Worm (Caenorhabditis elegans) whole organism, young adult: ENCODE measurements around the gene lron-4.

Source experiments
- B0019.2 ChIP-seq: fragments of 200-800 bp; sonication (Bioruptor generic); conservative IDR thresholded peaks from 2 replicates; pipeline ENCODE4 v1.3.6; 2022; ENCODE audit warnings: missing genetic modification reagents, missing genetic modification characterization, missing compliant biosample characterization
- D2030.7 ChIP-seq: fragments of 200-800 bp; sonication (Bioruptor generic); IDR thresholded peaks from 2 replicates; pipeline ENCODE4 v1.3.6; 2022; ENCODE audit warnings: missing genetic modification reagents, missing genetic modification characterization, missing compliant biosample characterization
- F57C9.4 ChIP-seq: sonication (generic microtip); optimal IDR thresholded peaks from 2 replicates; lab custom pipeline; 2017; ENCODE audit warnings: mild to moderate bottlenecking, missing genetic modification characterization, missing compliant biosample characterization
- K12H6.12 ChIP-seq: fragments of 200-800 bp; sonication (Bioruptor generic); optimal IDR thresholded peaks from 2 replicates; lab custom pipeline; 2018; ENCODE audit warnings: mild to moderate bottlenecking, missing genetic modification characterization, missing compliant biosample characterization
- Y53G8AR.9 ChIP-seq: fragments of 200-800 bp; sonication (Bioruptor generic); conservative IDR thresholded peaks from 2 replicates; pipeline ENCODE4 v1.3.6; 2022; ENCODE audit warnings: missing genetic modification reagents, missing genetic modification characterization, missing compliant biosample characterization
- aptf-3 ChIP-seq: fragments of 200-800 bp; sonication (Bioruptor generic); IDR thresholded peaks from 2 replicates; pipeline ENCODE4 v1.3.6; 2022; ENCODE audit warnings: missing genetic modification characterization, missing compliant biosample characterization
- attf-5 ChIP-seq: fragments of 200-800 bp; sonication (Bioruptor generic); optimal IDR thresholded peaks from 2 replicates; lab custom pipeline; 2018; ENCODE audit warnings: mild to moderate bottlenecking, missing genetic modification characterization, missing compliant biosample characterization
- attf-6 ChIP-seq: fragments of 200-800 bp; sonication (Bioruptor generic); IDR thresholded peaks from 2 replicates; pipeline ENCODE4 v1.3.6; 2022; ENCODE audit warnings: missing genetic modification reagents, missing genetic modification characterization, missing compliant biosample characterization
- ccch-3 ChIP-seq: fragments of 200-800 bp; sonication (Bioruptor generic); optimal IDR thresholded peaks from 2 replicates; lab custom pipeline; 2018; ENCODE audit warnings: mild to moderate bottlenecking, missing genetic modification characterization, missing compliant biosample characterization
- cebp-1 ChIP-seq, 2 experiments: fragments of 200-800 bp in 1 of 2; sonication (Bioruptor generic) in 1 of 2; sonication (generic microtip) in 1 of 2; IDR thresholded peaks in 1 of 2; optimal IDR thresholded peaks in 1 of 2; 2 replicates each; pipeline versions ENCODE4 v1.3.6 to Lab custom; 2017 to 2022; ENCODE audit warnings: missing compliant biosample characterization in 2 of 2, missing genetic modification characterization in 2 of 2, mild to moderate bottlenecking in 1 of 2, missing genetic modification reagents in 1 of 2, moderate library complexity in 1 of 2
- ceh-100 ChIP-seq: fragments of 200-800 bp; sonication (Bioruptor generic); IDR thresholded peaks from 2 replicates; pipeline ENCODE4 v1.3.6; 2022; ENCODE audit warnings: missing genetic modification reagents, missing genetic modification characterization, missing compliant biosample characterization
- ceh-58 ChIP-seq: fragments of 200-800 bp; sonication (Bioruptor generic); IDR thresholded peaks from 2 replicates; pipeline ENCODE4 v1.3.6; 2022; ENCODE audit warnings: missing genetic modification characterization, missing compliant biosample characterization
- efl-1 ChIP-seq: fragments of 150-350 bp; optimal IDR thresholded peaks from 2 replicates; lab custom pipeline; 2014; ENCODE audit warnings: missing biosample characterization, missing genetic modification reagents, missing genetic modification characterization
- egrh-3 ChIP-seq: fragments of 200-800 bp; sonication (Bioruptor generic); IDR thresholded peaks from 2 replicates; pipeline ENCODE4 v1.3.6; 2022; ENCODE audit warnings: missing genetic modification reagents, missing genetic modification characterization, missing compliant biosample characterization
- ekl-4 ChIP-seq: fragments of 200-800 bp; sonication (Bioruptor generic); IDR thresholded peaks from 2 replicates; pipeline ENCODE4 v1.3.6; 2022; ENCODE audit warnings: missing genetic modification reagents, missing genetic modification characterization, missing compliant biosample characterization
- gei-17 ChIP-seq: fragments of 200-800 bp; sonication (Bioruptor generic); optimal IDR thresholded peaks from 2 replicates; lab custom pipeline; 2018; ENCODE audit warnings: mild to moderate bottlenecking, missing genetic modification characterization, missing compliant biosample characterization
- hlh-26 ChIP-seq: fragments of 200-800 bp; sonication (Bioruptor generic); conservative IDR thresholded peaks from 2 replicates; pipeline ENCODE4 v1.3.6; 2022; ENCODE audit warnings: missing genetic modification reagents, missing genetic modification characterization, missing compliant biosample characterization
- hmg-1.2 ChIP-seq: fragments of 200-800 bp; sonication (Bioruptor generic); IDR thresholded peaks from 2 replicates; pipeline ENCODE4 v1.3.6; 2022; ENCODE audit warnings: missing genetic modification reagents, missing genetic modification characterization, missing compliant biosample characterization
- hrde-1 ChIP-seq: sonication (generic microtip); optimal IDR thresholded peaks from 2 replicates; lab custom pipeline; 2016; ENCODE audit warnings: missing genetic modification characterization, mild to moderate bottlenecking, missing compliant biosample characterization, moderate library complexity, missing genotype, missing genetic modification reagents, borderline replicate concordance
- let-526 ChIP-seq: fragments of 200-800 bp; sonication (Bioruptor generic); IDR thresholded peaks from 2 replicates; pipeline ENCODE4 v1.3.6; 2022; ENCODE audit warnings: missing genetic modification reagents, missing genetic modification characterization, missing compliant biosample characterization
- lsl-1 ChIP-seq: fragments of 200-800 bp; sonication (Bioruptor generic); optimal IDR thresholded peaks from 2 replicates; lab custom pipeline; 2018; ENCODE audit warnings: mild to moderate bottlenecking, missing genetic modification characterization, moderate library complexity, missing compliant biosample characterization
- mcd-1 ChIP-seq: fragments of 200-800 bp; sonication (Bioruptor generic); IDR thresholded peaks from 2 replicates; pipeline ENCODE4 v1.3.6; 2022; ENCODE audit warnings: missing genetic modification reagents, missing genetic modification characterization, missing compliant biosample characterization
- mel-28 ChIP-seq: sonication (generic microtip); optimal IDR thresholded peaks from 2 replicates; lab custom pipeline; 2016; ENCODE audit warnings: borderline replicate concordance, mild to moderate bottlenecking, missing genetic modification characterization, missing compliant biosample characterization
- mes-4 ChIP-seq: sonication (generic microtip); optimal IDR thresholded peaks from 2 replicates; lab custom pipeline; 2016; ENCODE audit warnings: missing genotype, missing genetic modification characterization, missing compliant biosample characterization
- nfya-2 ChIP-seq: fragments of 200-800 bp; sonication (Bioruptor generic); IDR thresholded peaks from 2 replicates; pipeline ENCODE4 v1.3.6; 2022; ENCODE audit warnings: missing genetic modification reagents, missing genetic modification characterization, missing compliant biosample characterization
- nhr-120 ChIP-seq: fragments of 200-800 bp; sonication (Bioruptor generic); IDR thresholded peaks from 2 replicates; pipeline ENCODE4 v1.3.6; 2022; ENCODE audit warnings: missing genetic modification characterization, missing compliant biosample characterization
- nhr-27 ChIP-seq: fragments of 200-800 bp; sonication (Bioruptor generic); optimal IDR thresholded peaks from 2 replicates; lab custom pipeline; 2018; ENCODE audit warnings: mild to moderate bottlenecking, missing genetic modification characterization, moderate library complexity, missing compliant biosample characterization
- nhr-80 ChIP-seq: sonication (generic microtip); optimal IDR thresholded peaks from 2 replicates; lab custom pipeline; 2016; ENCODE audit warnings: missing genetic modification characterization, missing compliant biosample characterization
- pbrm-1 ChIP-seq: fragments of 200-800 bp; sonication (Bioruptor generic); IDR thresholded peaks from 2 replicates; pipeline ENCODE4 v1.3.6; 2022; ENCODE audit warnings: missing genetic modification reagents, missing genetic modification characterization, missing compliant biosample characterization
- rcor-1 ChIP-seq: fragments of 200-800 bp; sonication (Bioruptor generic); IDR thresholded peaks from 2 replicates; pipeline ENCODE4 v1.3.6; 2022; ENCODE audit warnings: missing genetic modification reagents, missing genetic modification characterization, missing compliant biosample characterization
- rpc-1 ChIP-seq, 2 experiments: fragments of 150-350 bp in 1 of 2; sonication (generic microtip) in 1 of 2; optimal IDR thresholded peaks; 2 replicates each; lab custom pipeline; 2014 to 2018; ENCODE audit warnings: missing biosample characterization in 1 of 2, missing genetic modification characterization in 1 of 2, missing genetic modification reagents in 1 of 2, missing genotype in 1 of 2
- tbp1 ChIP-seq: fragments of 200-800 bp; sonication (Bioruptor generic); optimal IDR thresholded peaks from 2 replicates; lab custom pipeline; 2018; ENCODE audit warnings: mild to moderate bottlenecking, missing genetic modification characterization, missing compliant biosample characterization
- xnd-1 ChIP-seq: sonication (generic microtip); optimal IDR thresholded peaks from 2 replicates; lab custom pipeline; 2016; ENCODE audit warnings: missing genotype, missing genetic modification reagents, missing genetic modification characterization, missing compliant biosample characterization
- zim-3 ChIP-seq: sonication (generic microtip); optimal IDR thresholded peaks from 2 replicates; lab custom pipeline; 2017; ENCODE audit warnings: mild to moderate bottlenecking, missing genetic modification characterization, moderate library complexity, missing compliant biosample characterization
- ztf-25 ChIP-seq: fragments of 200-800 bp; sonication (Bioruptor generic); IDR thresholded peaks from 2 replicates; pipeline ENCODE4 v1.3.6; 2022; ENCODE audit warnings: missing genetic modification reagents, missing genetic modification characterization, missing compliant biosample characterization
- ztf-3 ChIP-seq: fragments of 200-800 bp; sonication (Bioruptor generic); optimal IDR thresholded peaks from 2 replicates; lab custom pipeline; 2018; ENCODE audit warnings: mild to moderate bottlenecking, missing genetic modification characterization, missing compliant biosample characterization
- ztf-6 ChIP-seq: fragments of 200-800 bp; sonication (Bioruptor generic); IDR thresholded peaks from 2 replicates; pipeline ENCODE4 v1.3.6; 2022; ENCODE audit warnings: missing genetic modification reagents, missing genetic modification characterization, missing compliant biosample characterization

lron-4 gene

ce11 chrII:8141135-8141534 lies 29.2 kb upstream of the lron-4 start (continued):
- TF ChIP-seq pbrm-1 (GFP tag; lab: Robert Waterston, UW) (0 out of 2 replicates have a peak, but pooled peaks have one; percentile 37), nhr-80 (no peak), ekl-4 (0 out of 2 replicates have a peak, but pooled peaks have one; percentile 29), aptf-3 (GFP tag; lab: Robert Waterston, UW) (no peak), nhr-27 (tag; lab: Kevin White, UChicago) (peak; percentile 11), ztf-3 (GFP tag; lab: Kevin White, UChicago) (no peak), hlh-26 (GFP tag; lab: Robert Waterston, UW) (no peak), Y53G8AR.9 (no peak), zim-3 (tag; lab: Kevin White, UChicago) (no peak), ccch-3 (no peak), attf-5 (GFP tag; lab: Kevin White, UChicago) (no peak), attf-6 (GFP tag; lab: Robert Waterston, UW) (0 out of 2 replicates have a peak, but pooled peaks have one; percentile 58), nfya-2 (GFP tag; lab: Robert Waterston, UW) (peak; percentile 73; the same call in 1 of the 2 replicates), B0019.2 (GFP tag; lab: Robert Waterston, UW) (0 out of 2 replicates have a peak, but pooled peaks have one; percentile 7)

- TF ChIP-seq hrde-1, result no peak
- TF ChIP-seq egrh-3 (GFP tag; lab: Robert Waterston, UW), result no peak
- no peak for TF ChIP-seq cebp-1 (GFP tag; IDR thresholded peaks at IDR 0.05; lab: Robert Waterston, UW)
- TF ChIP-seq cebp-1 (tag; optimal IDR thresholded peaks at IDR 0.05; lab: Kevin White, UChicago), result peak; percentile 4
- no peak for TF ChIP-seq ceh-58
- no peak for TF ChIP-seq ztf-6 (GFP tag; lab: Robert Waterston, UW)
- TF ChIP-seq nhr-120 (GFP tag; lab: Robert Waterston, UW), result no peak
- TF ChIP-seq let-526 (GFP tag; lab: Robert Waterston, UW), result no peak
- TF ChIP-seq attf-5 (GFP tag; lab: Kevin White, UChicago), result peak; percentile 36
- TF ChIP-seq D2030.7, result no peak
- TF ChIP-seq gei-17 (GFP tag; lab: Kevin White, UChicago), result no peak
- no peak for TF ChIP-seq efl-1 (GFP tag; lab: Kevin White, UChicago)
- 0 out of 2 replicates have a peak, but pooled peaks have one; percentile 14 for TF ChIP-seq hmg-1.2 (GFP tag; lab: Robert Waterston, UW)
- TF ChIP-seq mes-4 (tag; lab: Kevin White, UChicago), result no peak
- no peak for TF ChIP-seq ztf-25 (GFP tag; lab: Robert Waterston, UW)
- TF ChIP-seq F57C9.4 (tag; lab: Kevin White, UChicago), result no peak
- TF ChIP-seq rpc-1 (optimal IDR thresholded peaks at IDR 0.05; lab: Kevin White, UChicago), result no peak
- TF ChIP-seq rpc-1 (tag; optimal IDR thresholded peaks at IDR 0.05; lab: Kevin White, UChicago), result no peak
- TF ChIP-seq K12H6.12 (tag; lab: Kevin White, UChicago), result no peak
- TF ChIP-seq tbp1 (GFP tag; lab: Kevin White, UChicago), result no peak
- 0 out of 2 replicates have a peak, but pooled peaks have one; percentile 9 for TF ChIP-seq ceh-100
- TF ChIP-seq mel-28 (tag; lab: Kevin White, UChicago), result no peak
- no peak for TF ChIP-seq aptf-3 (GFP tag; lab: Robert Waterston, UW)
- TF ChIP-seq zim-3 (tag; lab: Kevin White, UChicago), result no peak
- 0 out of 2 replicates have a peak, but pooled peaks have one; percentile 17 for TF ChIP-seq rcor-1 (GFP tag; lab: Robert Waterston, UW)
- no peak for TF ChIP-seq ccch-3
- TF ChIP-seq nhr-80, result peak; percentile 2
- TF ChIP-seq, all 124 proteins: peak for 6
Observed at ce11 chrII:8138015-8138546, 26.1 kb upstream of the lron-4 start, which contains the start of gene cdc-48.2. Gene cdc-48.2 (plus strand): TSS chrII:8138496.

- TF ChIP-seq egrh-3 (GFP tag; lab: Robert Waterston, UW), result 0 out of 2 replicates have a peak, but pooled peaks have one; percentile 9
- TF ChIP-seq mcd-1 (GFP tag; lab: Robert Waterston, UW), result peak; percentile 46; the same call in 1 of the 2 replicates
- peak; percentile 23 for TF ChIP-seq efl-1 (GFP tag; lab: Kevin White, UChicago)
- TF ChIP-seq lsl-1 (GFP tag; lab: Kevin White, UChicago), result peak; percentile 13
- TF ChIP-seq D2030.7, result no peak
- TF ChIP-seq K12H6.12 (tag; lab: Kevin White, UChicago), result peak; percentile 39
- TF ChIP-seq ceh-100, result peak; percentile 86
- TF ChIP-seq xnd-1 (tag; lab: Kevin White, UChicago), result no peak
Observed at ce11 chrII:8137379-8137778, 25.4 kb upstream of the lron-4 start.
